Fruit fly (Drosophila melanogaster): Measurements from ENCODE around the gene fy.
A peak's percentile ranks its signal among the peaks of the same experiment; 100 is the strongest.

fy gene

DNA sequence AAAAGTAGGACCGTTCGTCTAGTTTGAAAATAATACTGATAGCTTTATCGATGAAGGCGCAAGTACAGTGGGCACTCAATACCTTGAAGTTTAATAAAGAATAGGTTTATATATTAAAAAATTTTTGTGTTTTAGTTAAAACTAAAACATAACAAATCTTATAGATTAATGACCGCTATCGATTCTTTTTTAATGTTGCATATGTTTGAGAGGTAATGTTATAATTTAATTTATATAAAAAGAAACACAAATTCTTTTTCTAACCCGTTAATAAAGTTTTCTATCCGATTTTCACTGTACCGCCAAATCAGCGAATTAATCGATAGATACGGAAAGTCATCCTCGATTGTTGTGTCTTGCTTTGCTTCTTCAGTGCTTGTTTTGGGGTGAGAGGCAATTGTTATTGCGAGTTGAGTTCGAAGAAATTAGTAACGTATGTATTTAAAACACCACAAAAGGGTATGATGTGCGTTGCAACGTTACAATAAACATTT is 18.9 kb downstream of the fy start, which contains the start of the genes Dad1 and CG13384 (continued):
- peak; percentile 94 for TF ChIP-seq CG6765 (GFP tag; optimal IDR thresholded peaks at IDR 0.05)
- peak; percentile 91 for TF ChIP-seq CG4730 (GFP tag; IDR thresholded peaks at IDR 0.05)
- TF ChIP-seq esg (GFP tag; conservative IDR thresholded peaks at IDR 0.05): peak; percentile 94
- TF ChIP-seq Sry-β (GFP tag; optimal IDR thresholded peaks at IDR 0.05): peak; percentile 44
- peak; percentile 88 for TF ChIP-seq HLH3B (GFP tag; IDR thresholded peaks at IDR 0.05)
- peak; percentile 90 for TF ChIP-seq lbe (GFP tag; optimal IDR thresholded peaks at IDR 0.05)
- peak; percentile 85 for TF ChIP-seq CG18476 (GFP tag; optimal IDR thresholded peaks at IDR 0.05)
- TF ChIP-seq Dll (GFP tag; IDR thresholded peaks at IDR 0.05; ENCODE audit: partially characterized antibody): peak; percentile 68; the same call in 3 of the 4 replicates
- peak; percentile 92 for TF ChIP-seq CG17359 (tag; optimal IDR thresholded peaks at IDR 0.05)
- peak; percentile 48 for TF ChIP-seq ems (GFP tag; optimal IDR thresholded peaks at IDR 0.05)
- TF ChIP-seq CG10462 (GFP tag; optimal IDR thresholded peaks at IDR 0.05): peak; percentile 81
- peak; percentile 91 for TF ChIP-seq Nf-YC (tag; optimal IDR thresholded peaks at IDR 0.05)
- TF ChIP-seq danr (GFP tag; IDR thresholded peaks at IDR 0.05): peak; percentile 89
- TF ChIP-seq ATbp (GFP tag; optimal IDR thresholded peaks at IDR 0.05): peak; percentile 84
- peak; percentile 93 for TF ChIP-seq CG12299 (tag; optimal IDR thresholded peaks at IDR 0.05)
- no peak for TF ChIP-seq sima (GFP tag; optimal IDR thresholded peaks at IDR 0.05)
- TF ChIP-seq zf30C (GFP tag; optimal IDR thresholded peaks at IDR 0.05): peak; percentile 6
- peak; percentile 91 for TF ChIP-seq CG2116 (GFP tag; optimal IDR thresholded peaks at IDR 0.05)
- TF ChIP-seq mld (GFP tag; IDR thresholded peaks at IDR 0.05; ENCODE audit: partially characterized antibody): no peak
- TF ChIP-seq CG8924 (tag; optimal IDR thresholded peaks at IDR 0.05): peak; percentile 97
- TF ChIP-seq Deaf1 (tag; optimal IDR thresholded peaks at IDR 0.05): peak; percentile 79
- TF ChIP-seq stwl (tag; optimal IDR thresholded peaks at IDR 0.05): peak; percentile 79
- TF ChIP-seq Scr (GFP tag; IDR thresholded peaks at IDR 0.05; ENCODE audit: partially characterized antibody): peak; percentile 60
- TF ChIP-seq Spps (tag; optimal IDR thresholded peaks at IDR 0.05): peak; percentile 82
- peak; percentile 93 for TF ChIP-seq CG18619 (GFP tag; optimal IDR thresholded peaks at IDR 0.05)
- TF ChIP-seq CG4707 (GFP tag; optimal IDR thresholded peaks at IDR 0.05): peak; percentile 24
- peak; percentile 99 for TF ChIP-seq row (GFP tag; IDR thresholded peaks at IDR 0.05)
- peak; percentile 92 for TF ChIP-seq CG10209 (GFP tag; optimal IDR thresholded peaks at IDR 0.05)
- peak; percentile 10 for TF ChIP-seq CG12071 (GFP tag; optimal IDR thresholded peaks at IDR 0.05)
- peak; percentile 89 for TF ChIP-seq klu (GFP tag; IDR thresholded peaks at IDR 0.05)
- TF ChIP-seq cwo (GFP tag; optimal IDR thresholded peaks at IDR 0.05): peak; percentile 90
- TF ChIP-seq Sox100B (GFP tag; optimal IDR thresholded peaks at IDR 0.05): peak; percentile 93
- TF ChIP-seq gro (GFP tag; optimal IDR thresholded peaks at IDR 0.05): peak; percentile 20
- no peak for TF ChIP-seq gcm2 (GFP tag; optimal IDR thresholded peaks at IDR 0.05)
- peak; percentile 15 for TF ChIP-seq wek (GFP tag; optimal IDR thresholded peaks at IDR 0.05)
- TF ChIP-seq CG12104 (GFP tag; optimal IDR thresholded peaks at IDR 0.05): peak; percentile 80
- TF ChIP-seq Gug (GFP tag; IDR thresholded peaks at IDR 0.05): peak; percentile 78
- peak; percentile 26 for TF ChIP-seq her (GFP tag; optimal IDR thresholded peaks at IDR 0.05)
- TF ChIP-seq bab2 (GFP tag; optimal IDR thresholded peaks at IDR 0.05): peak; percentile 63
- TF ChIP-seq CG7357 (GFP tag; IDR thresholded peaks at IDR 0.05): peak; percentile 87
- peak; percentile 69 for TF ChIP-seq mam (GFP tag; optimal IDR thresholded peaks at IDR 0.05)
- peak; percentile 50 for TF ChIP-seq CG4617 (GFP tag; optimal IDR thresholded peaks at IDR 0.05; ENCODE audit: borderline replicate concordance)
- TF ChIP-seq CG1233 (GFP tag; optimal IDR thresholded peaks at IDR 0.05): peak; percentile 91
- peak; percentile 90 for TF ChIP-seq Hsf (GFP tag; optimal IDR thresholded peaks at IDR 0.05)
- TF ChIP-seq sob (GFP tag; IDR thresholded peaks at IDR 0.05): peak; percentile 93
- peak; percentile 47; the same call in 1 of the 2 replicates for TF ChIP-seq Nf-YA (GFP tag; IDR thresholded peaks at IDR 0.05)
- TF ChIP-seq Xbp1 (GFP tag; optimal IDR thresholded peaks at IDR 0.05): peak; percentile 95
- peak; percentile 90 for TF ChIP-seq CG12155 (GFP tag; optimal IDR thresholded peaks at IDR 0.05)
- peak; percentile 98 for TF ChIP-seq CG17361 (GFP tag; IDR thresholded peaks at IDR 0.05)
- TF ChIP-seq Myb (GFP tag; optimal IDR thresholded peaks at IDR 0.05): peak; percentile 28
